Worm (Caenorhabditis elegans) whole organism, L1 larva: ENCODE results near the gene F12F6.7.

Experiments used
- lin-14 ChIP-seq: fragments of 200-800 bp; sonication (Bioruptor generic); optimal IDR thresholded peaks from 2 replicates; lab custom pipeline; 2018; ENCODE audit warnings: mild to moderate bottlenecking, missing genetic modification characterization, moderate library complexity, missing compliant biosample characterization
- unc-62 ChIP-seq: fragments of 150-350 bp; optimal IDR thresholded peaks from 2 replicates; lab custom pipeline; 2014; ENCODE audit warnings: missing biosample characterization, missing genetic modification reagents, missing genetic modification characterization

- TF ChIP-seq lin-14 (GFP tag; lab: Kevin White, UChicago) = no peak
- no peak for TF ChIP-seq unc-62 (GFP tag; lab: Kevin White, UChicago)
Measured at ce11 chrIV:11565022-11565421, 3.4 kb upstream of the F12F6.7 start.
